Worm (Caenorhabditis elegans): Measurements from ENCODE around the gene rcq-5.
A peak's percentile ranks its signal among the peaks of the same experiment; 100 is the strongest.

rcq-5 gene

ce11 chrIII:4037332-4037731 is 20.4 kb downstream of the rcq-5 start (continued):
- TF ChIP-seq nhr-28 (tag; optimal IDR thresholded peaks at IDR 0.05) (no peak), spr-1 (tag; optimal IDR thresholded peaks at IDR 0.05) (no peak), mdl-1 (tag; optimal IDR thresholded peaks at IDR 0.05) (no peak), Y48G9A.11 (GFP tag; IDR thresholded peaks at IDR 0.05) (no peak), dmd-8 (GFP tag; IDR thresholded peaks at IDR 0.05) (no peak), lin-39 (tag; optimal IDR thresholded peaks at IDR 0.05) (no peak), attf-4 (tag; optimal IDR thresholded peaks at IDR 0.05) (no peak), nhr-42 (GFP tag; IDR thresholded peaks at IDR 0.05) (no peak), Y105C5A.15 (GFP tag; IDR thresholded peaks at IDR 0.05) (no peak), pha-4 (GFP tag; IDR thresholded peaks at IDR 0.05) (no peak), pha-4 (tag; optimal IDR thresholded peaks at IDR 0.05) (no peak), mep-1 (tag; optimal IDR thresholded peaks at IDR 0.05) (peak; percentile 29), nhr-11 (tag; optimal IDR thresholded peaks at IDR 0.05) (no peak), duxl-1 (tag; optimal IDR thresholded peaks at IDR 0.05; ENCODE audit: poor library complexity) (no peak), Y5F2A.4 (GFP tag; optimal IDR thresholded peaks at IDR 0.05) (no peak), zip-11 (GFP tag; IDR thresholded peaks at IDR 0.05) (no peak), daf-12 (tag; optimal IDR thresholded peaks at IDR 0.05) (no peak), T26A8.4 (GFP tag; IDR thresholded peaks at IDR 0.05) (no peak), sdz-12 (GFP tag; optimal IDR thresholded peaks at IDR 0.05) (no peak), T20F7.1 (GFP tag; optimal IDR thresholded peaks at IDR 0.05) (no peak), ceh-82 (tag; optimal IDR thresholded peaks at IDR 0.05) (no peak), ceh-62 (tag; optimal IDR thresholded peaks at IDR 0.05) (no peak), skn-1 (tag; optimal IDR thresholded peaks at IDR 0.05) (no peak), ztf-7 (tag; optimal IDR thresholded peaks at IDR 0.05) (no peak), ZK337.2 (GFP tag; IDR thresholded peaks at IDR 0.05) (no peak), lir-3 (tag; optimal IDR thresholded peaks at IDR 0.05) (no peak), unc-62 (GFP tag; optimal IDR thresholded peaks at IDR 0.05 in 1 of 2) (no peak), unc-62 (tag; optimal IDR thresholded peaks at IDR 0.05) (no peak), D1046.2 (GFP tag; IDR thresholded peaks at IDR 0.05) (no peak), nhr-25 (tag; optimal IDR thresholded peaks at IDR 0.05; ENCODE audit: borderline replicate concordance, insufficient read depth) (no peak), hlh-11 (tag; optimal IDR thresholded peaks at IDR 0.05) (peak; percentile 64), nhr-41 (GFP tag; IDR thresholded peaks at IDR 0.05) (no peak), nhr-10 (tag; optimal IDR thresholded peaks at IDR 0.05) (no peak), mes-2 (tag; optimal IDR thresholded peaks at IDR 0.05; ENCODE audit: poor library complexity, severe bottlenecking) (peak; percentile 40), zfp-3 (GFP tag; conservative IDR thresholded peaks at IDR 0.05) (no peak), ces-1 (GFP tag; optimal IDR thresholded peaks at IDR 0.05) (no peak), unc-39 (tag; optimal IDR thresholded peaks at IDR 0.05) (no peak), aha-1 (tag) (no peak), unc-130 (GFP tag; optimal IDR thresholded peaks at IDR 0.05) (no peak), lin-38 (GFP tag; IDR thresholded peaks at IDR 0.05) (no peak), jun-1 (tag; optimal IDR thresholded peaks at IDR 0.05) (no peak), nhr-76 (tag; optimal IDR thresholded peaks at IDR 0.05) (no peak), set-16 (GFP tag; IDR thresholded peaks at IDR 0.05) (peak; percentile 84), ceh-20 (GFP tag; IDR thresholded peaks at IDR 0.05) (no peak), cey-2 (tag; optimal IDR thresholded peaks at IDR 0.05; ENCODE audit: borderline replicate concordance, insufficient read depth) (no peak), aly-2 (tag; optimal IDR thresholded peaks at IDR 0.05) (no peak), dpl-1 (GFP tag; optimal IDR thresholded peaks at IDR 0.05) (peak; percentile 4), madf-5 (GFP tag; IDR thresholded peaks at IDR 0.05) (no peak), daf-8 (GFP tag; IDR thresholded peaks at IDR 0.05) (no peak), saeg-2 (GFP tag; IDR thresholded peaks at IDR 0.05) (no peak), ceh-28 (tag; optimal IDR thresholded peaks at IDR 0.05) (no peak), pqm-1 (tag; optimal IDR thresholded peaks at IDR 0.05) (no peak), daf-16 (GFP tag; optimal IDR thresholded peaks at IDR 0.05) (no peak), daf-16 (tag; optimal IDR thresholded peaks at IDR 0.05) (no peak)

Measured in whole organism, L4 larva.